Fruit fly (Drosophila melanogaster) whole organism, wandering third instar larva: ENCODE measurements around the gene CG12783.

ENCODE experiments used
- CrebA ChIP-seq: fragments of 200-800 bp; sonication (Bioruptor generic); optimal IDR thresholded peaks from 2 replicates; lab custom pipeline; 2016; ENCODE audit warnings: missing biosample characterization, mild to moderate bottlenecking, missing genetic modification characterization, borderline replicate concordance
- Sp1 ChIP-seq: fragments of 200-800 bp; sonication (Bioruptor generic); optimal IDR thresholded peaks from 3 replicates; lab custom pipeline; 2019; ENCODE audit warnings: missing biosample characterization, mild to moderate bottlenecking, missing genetic modification characterization, moderate library complexity
- psq ChIP-seq: fragments of 200-800 bp; sonication (Bioruptor generic); optimal IDR thresholded peaks from 3 replicates; lab custom pipeline; 2017; ENCODE audit warnings: missing biosample characterization, mild to moderate bottlenecking, missing genetic modification characterization, moderate library complexity
- usp ChIP-seq: fragments of >200 bp; optimal IDR thresholded peaks from 2 replicates; lab custom pipeline; 2017; ENCODE audit warnings: missing biosample characterization, missing genetic modification characterization

dm6 chr3R:16630564-16630963 lies 17.4 kb upstream of the CG12783 start:
- TF ChIP-seq usp (GFP tag; lab: Kevin White, UChicago) (no peak), psq (GFP tag; lab: Kevin White, UChicago) (peak; percentile 5), CrebA (GFP tag; lab: Kevin White, UChicago) (no peak), Sp1 (GFP tag; lab: Kevin White, UChicago) (no peak)
